Fruit fly (Drosophila melanogaster) whole organism, prepupa: Measurements from ENCODE around the gene CG34132.
A peak's percentile ranks its signal among the peaks of the same experiment; 100 is the strongest.

ENCODE experiments used
- Blimp-1 ChIP-seq: fragments of 200-800 bp; sonication (Bioruptor generic); optimal IDR thresholded peaks from 3 replicates; lab custom pipeline; 2017; ENCODE audit warnings: missing biosample characterization, missing genetic modification characterization, mild to moderate bottlenecking, moderate library complexity, missing genetic modification reagents
- CG10669 ChIP-seq: fragments of 200-800 bp; sonication (Bioruptor generic); optimal IDR thresholded peaks from 3 replicates; lab custom pipeline; 2018; ENCODE audit warnings: missing biosample characterization, mild to moderate bottlenecking, missing genetic modification characterization, moderate library complexity
- CG11294 ChIP-seq: fragments of 200-800 bp; sonication (Bioruptor generic); IDR thresholded peaks from 2 replicates; pipeline ENCODE4 v1.3.6; 2022; ENCODE audit warnings: missing biosample characterization, missing genetic modification characterization
- CG11762 ChIP-seq: fragments of 200-800 bp; sonication (Bioruptor generic); optimal IDR thresholded peaks from 3 replicates; lab custom pipeline; 2016; ENCODE audit warnings: missing biosample characterization, missing genetic modification characterization; ENCODE audit not compliant: insufficient read depth
- CG11902 ChIP-seq: fragments of 200-800 bp; sonication (Bioruptor generic); optimal IDR thresholded peaks from 3 replicates; lab custom pipeline; 2016; ENCODE audit warnings: missing biosample characterization, missing genetic modification characterization
- CG15336 ChIP-seq: fragments of 200-800 bp; sonication (Bioruptor generic); IDR thresholded peaks from 2 replicates; pipeline ENCODE4 v1.3.6; 2022; ENCODE audit warnings: missing biosample characterization, missing genetic modification characterization
- CG1621 ChIP-seq: fragments of 200-800 bp; sonication (Bioruptor generic); optimal IDR thresholded peaks from 3 replicates; lab custom pipeline; 2018; ENCODE audit warnings: missing biosample characterization, mild to moderate bottlenecking, missing genetic modification characterization
- CG16779 ChIP-seq: fragments of 200-800 bp; sonication (Bioruptor generic); optimal IDR thresholded peaks from 3 replicates; lab custom pipeline; 2017; ENCODE audit warnings: missing biosample characterization, mild to moderate bottlenecking, missing genetic modification characterization
- CG3032 ChIP-seq: fragments of 200-800 bp; optimal IDR thresholded peaks from 2 replicates; lab custom pipeline; 2019; ENCODE audit warnings: missing biosample characterization, mild to moderate bottlenecking, missing genetic modification characterization, moderate library complexity
- CG31627 ChIP-seq: fragments of 200-800 bp; sonication (Bioruptor generic); optimal IDR thresholded peaks from 3 replicates; lab custom pipeline; 2016; ENCODE audit warnings: missing biosample characterization, missing genetic modification characterization
- CG3919 ChIP-seq: fragments of 200-800 bp; sonication (Bioruptor generic); optimal IDR thresholded peaks from 3 replicates; lab custom pipeline; 2016; ENCODE audit warnings: missing biosample characterization, missing genetic modification characterization
- CG4318 ChIP-seq: fragments of 200-800 bp; sonication (Bioruptor generic); optimal IDR thresholded peaks from 3 replicates; lab custom pipeline; 2017; ENCODE audit warnings: missing biosample characterization, mild to moderate bottlenecking, missing genetic modification characterization
- CG6276 ChIP-seq: fragments of 200-800 bp; sonication (Bioruptor generic); optimal IDR thresholded peaks from 2 replicates; lab custom pipeline; 2017; ENCODE audit warnings: missing biosample characterization, mild to moderate bottlenecking, missing genetic modification characterization
- CG6792 ChIP-seq: fragments of 200-800 bp; sonication (Bioruptor generic); optimal IDR thresholded peaks from 3 replicates; lab custom pipeline; 2016; ENCODE audit warnings: missing biosample characterization, missing genetic modification characterization
- CG6808 ChIP-seq: fragments of 200-800 bp; sonication (Bioruptor generic); optimal IDR thresholded peaks from 3 replicates; lab custom pipeline; 2017; ENCODE audit warnings: missing biosample characterization, missing genetic modification characterization, mild to moderate bottlenecking, moderate library complexity, missing genetic modification reagents
- CG6854 ChIP-seq: fragments of 200-800 bp; sonication (Bioruptor generic); optimal IDR thresholded peaks from 2 replicates; lab custom pipeline; 2017; ENCODE audit warnings: missing biosample characterization, mild to moderate bottlenecking, missing genetic modification characterization
- CG7368 ChIP-seq: fragments of 200-800 bp; sonication (Bioruptor generic); optimal IDR thresholded peaks from 3 replicates; lab custom pipeline; 2016; ENCODE audit warnings: missing biosample characterization, missing genetic modification characterization
- CG8319 ChIP-seq: fragments of 200-800 bp; sonication (Bioruptor generic); optimal IDR thresholded peaks from 3 replicates; lab custom pipeline; 2016; ENCODE audit warnings: missing biosample characterization, missing genetic modification characterization
- CG8632 ChIP-seq: fragments of 200-800 bp; sonication (Bioruptor generic); optimal IDR thresholded peaks from 3 replicates; lab custom pipeline; 2016; ENCODE audit warnings: missing biosample characterization, missing genetic modification characterization
- CG9139 ChIP-seq: fragments of 200-800 bp; sonication (Bioruptor generic); optimal IDR thresholded peaks from 3 replicates; lab custom pipeline; 2017; ENCODE audit warnings: missing biosample characterization, mild to moderate bottlenecking, missing genetic modification characterization
- Eip75B ChIP-seq: fragments of 200-800 bp; sonication (Bioruptor generic); optimal IDR thresholded peaks from 3 replicates; lab custom pipeline; 2016; ENCODE audit warnings: missing biosample characterization, missing genetic modification characterization
- Eip93F ChIP-seq: fragments of 200-800 bp; sonication (Bioruptor generic); optimal IDR thresholded peaks from 2 replicates; lab custom pipeline; 2016; ENCODE audit warnings: missing biosample characterization, mild to moderate bottlenecking, missing genetic modification characterization
- Ets96B ChIP-seq: fragments of 200-800 bp; optimal IDR thresholded peaks from 2 replicates; lab custom pipeline; 2019; ENCODE audit warnings: missing biosample characterization, mild to moderate bottlenecking, missing genetic modification characterization, moderate library complexity
- Gug ChIP-seq: fragments of 200-800 bp; sonication (Bioruptor generic); IDR thresholded peaks from 2 replicates; pipeline ENCODE4 v1.3.6; 2022; ENCODE audit warnings: missing biosample characterization, missing genetic modification characterization
- Hr38 ChIP-seq: sonication (Bioruptor generic); optimal IDR thresholded peaks from 2 replicates; lab custom pipeline; 2016; ENCODE audit warnings: missing biosample characterization, missing genetic modification characterization
- Hr39 ChIP-seq: fragments of 200-800 bp; sonication (Bioruptor generic); optimal IDR thresholded peaks from 2 replicates; lab custom pipeline; 2016; ENCODE audit warnings: missing biosample characterization, missing genetic modification characterization
- Hr4 ChIP-seq: fragments of 200-800 bp; sonication (Bioruptor generic); optimal IDR thresholded peaks from 3 replicates; lab custom pipeline; 2016; ENCODE audit warnings: missing biosample characterization, missing genetic modification characterization
- Lpt ChIP-seq: fragments of 200-800 bp; sonication (Bioruptor generic); optimal IDR thresholded peaks from 3 replicates; lab custom pipeline; 2016; ENCODE audit warnings: missing biosample characterization, missing genetic modification characterization
- Met ChIP-seq: fragments of 200-800 bp; sonication (Bioruptor generic); optimal IDR thresholded peaks from 3 replicates; lab custom pipeline; 2016; ENCODE audit warnings: missing biosample characterization, missing genetic modification characterization
- OdsH ChIP-seq: fragments of 200-800 bp; sonication (Bioruptor generic); optimal IDR thresholded peaks from 3 replicates; lab custom pipeline; 2016; ENCODE audit warnings: missing biosample characterization, missing genetic modification characterization
- Smox ChIP-seq: fragments of 200-800 bp; sonication (Bioruptor generic); optimal IDR thresholded peaks from 3 replicates; lab custom pipeline; 2016; ENCODE audit warnings: missing biosample characterization, missing genetic modification characterization
- Sox102F ChIP-seq: fragments of 200-800 bp; sonication (Bioruptor generic); optimal IDR thresholded peaks from 2 replicates; lab custom pipeline; 2016; ENCODE audit warnings: missing biosample characterization, mild to moderate bottlenecking, missing genetic modification characterization
- Sox15 ChIP-seq: fragments of 200-800 bp; sonication (Bioruptor generic); optimal IDR thresholded peaks from 3 replicates; lab custom pipeline; 2016; ENCODE audit warnings: missing biosample characterization, missing genetic modification characterization
- acj6 ChIP-seq: fragments of 200-800 bp; sonication (Bioruptor generic); optimal IDR thresholded peaks from 3 replicates; lab custom pipeline; 2016; ENCODE audit warnings: missing biosample characterization, missing genetic modification characterization
- cyc ChIP-seq: fragments of 200-800 bp; sonication (Bioruptor generic); optimal IDR thresholded peaks from 3 replicates; lab custom pipeline; 2016; ENCODE audit warnings: missing biosample characterization, missing genetic modification characterization
- eg ChIP-seq: fragments of 200-800 bp; sonication (Bioruptor generic); IDR thresholded peaks from 3 replicates; pipeline ENCODE4 v1.3.6; 2022; ENCODE audit warnings: missing biosample characterization, missing genetic modification characterization
- fd59A ChIP-seq: fragments of 200-800 bp; sonication (Bioruptor generic); optimal IDR thresholded peaks from 2 replicates; lab custom pipeline; 2017; ENCODE audit warnings: missing biosample characterization, mild to moderate bottlenecking, missing genetic modification characterization, missing genetic modification reagents
- fd85E ChIP-seq: fragments of 200-800 bp; sonication (Bioruptor generic); optimal IDR thresholded peaks from 3 replicates; lab custom pipeline; 2016; ENCODE audit warnings: missing biosample characterization, missing genetic modification characterization
- fkh ChIP-seq: fragments of 200-800 bp; sonication (Bioruptor generic); optimal IDR thresholded peaks from 3 replicates; lab custom pipeline; 2017; ENCODE audit warnings: missing biosample characterization, mild to moderate bottlenecking, missing genetic modification characterization, moderate library complexity
- lz ChIP-seq: fragments of 200-800 bp; sonication (Bioruptor generic); optimal IDR thresholded peaks from 3 replicates; lab custom pipeline; 2016; ENCODE audit warnings: missing biosample characterization, missing genetic modification characterization
- net ChIP-seq: fragments of 200-800 bp; sonication (Bioruptor generic); optimal IDR thresholded peaks from 3 replicates; lab custom pipeline; 2016; ENCODE audit warnings: missing biosample characterization, missing genetic modification characterization
- pdm3 ChIP-seq: fragments of 200-800 bp; sonication (Bioruptor generic); optimal IDR thresholded peaks from 3 replicates; lab custom pipeline; 2016; ENCODE audit warnings: missing biosample characterization, missing genetic modification characterization
- salr ChIP-seq, 2 experiments: fragments of 200-800 bp; sonication (Bioruptor generic); optimal IDR thresholded peaks; 3 replicates each; lab custom pipeline; 2016 to 2018; ENCODE audit warnings: missing biosample characterization in 2 of 2, missing genetic modification characterization in 2 of 2, mild to moderate bottlenecking in 1 of 2
- spab ChIP-seq: fragments of 200-800 bp; sonication (Bioruptor generic); optimal IDR thresholded peaks from 2 replicates; lab custom pipeline; 2017; ENCODE audit warnings: missing biosample characterization, mild to moderate bottlenecking, missing genetic modification characterization, missing genetic modification reagents
- ss ChIP-seq, 2 experiments: fragments of 200-800 bp; sonication (Bioruptor generic); optimal IDR thresholded peaks; 2 replicates in 1 of 2; 3 replicates in 1 of 2; lab custom pipeline; 2017 to 2018; ENCODE audit warnings: mild to moderate bottlenecking in 2 of 2, missing biosample characterization in 2 of 2, missing genetic modification characterization in 2 of 2, moderate library complexity in 1 of 2
- svp ChIP-seq: fragments of 200-800 bp; sonication (Bioruptor generic); peaks from one replicate; lab custom pipeline; 2016; ENCODE audit warnings: missing biosample characterization, missing genetic modification characterization
- topi ChIP-seq: fragments of 200-800 bp; sonication (Bioruptor generic); optimal IDR thresholded peaks from 3 replicates; lab custom pipeline; 2016; ENCODE audit warnings: missing biosample characterization, missing genetic modification characterization
- vri ChIP-seq: fragments of 200-800 bp; sonication (Bioruptor generic); optimal IDR thresholded peaks from 3 replicates; lab custom pipeline; 2016; ENCODE audit warnings: missing biosample characterization, mild to moderate bottlenecking, missing genetic modification characterization

CG34132 gene

dm6 chr2L:7916368-7916767 lies 31.1 kb downstream of the CG34132 start (continued):
- TF ChIP-seq CG6276 (GFP tag; lab: Kevin White, UChicago) (peak; percentile 46), cyc (peak; percentile 86), CG31627 (GFP tag; lab: Kevin White, UChicago) (peak; percentile 97), Smox (GFP tag; lab: Kevin White, UChicago) (peak; percentile 93), Ets96B (tag; lab: Kevin White, UChicago) (peak; percentile 78), Sox15 (GFP tag; lab: Kevin White, UChicago) (peak; percentile 95), CG6792 (peak; percentile 96), OdsH (peak; percentile 95), CG1621 (tag; lab: Kevin White, UChicago) (peak; percentile 93), ss (GFP tag; optimal IDR thresholded peaks at IDR 0.05; lab: Kevin White, UChicago) (peak; percentile 54 to 78), eg (GFP tag; lab: Robert Waterston, UW) (peak; percentile 87), CG4318 (GFP tag; lab: Kevin White, UChicago) (peak; percentile 76), Blimp-1 (GFP tag; lab: Kevin White, UChicago) (peak; percentile 53), CG8632 (peak; percentile 93), net (GFP tag; lab: Kevin White, UChicago) (peak; percentile 88), Gug (GFP tag; lab: Robert Waterston, UW) (peak; percentile 72), fkh (GFP tag; lab: Kevin White, UChicago) (no peak), Hr4 (peak; percentile 82), acj6 (peak; percentile 97), salr (GFP tag; optimal IDR thresholded peaks at IDR 0.05; lab: Kevin White, UChicago) (peak; percentile 74 to 90), spab (GFP tag; lab: Kevin White, UChicago) (peak; percentile 67), Sox102F (GFP tag; lab: Kevin White, UChicago) (peak; percentile 89), Eip93F (peak; percentile 78), lz (GFP tag; lab: Kevin White, UChicago) (peak; percentile 95), pdm3 (GFP tag; lab: Kevin White, UChicago) (peak; percentile 91), CG10669 (peak; percentile 67), CG11762 (GFP tag; lab: Kevin White, UChicago) (peak; percentile 48), CG15336 (GFP tag; lab: Robert Waterston, UW) (peak; percentile 93), CG3919 (GFP tag; lab: Kevin White, UChicago) (peak; percentile 78), Met (peak; percentile 93)

- TF ChIP-seq CG3032 (tag; lab: Kevin White, UChicago) = no peak
- TF ChIP-seq CG8319 (GFP tag; lab: Kevin White, UChicago) = no peak
- TF ChIP-seq CG10669 = no peak
- no peak for TF ChIP-seq CG3919 (GFP tag; lab: Kevin White, UChicago)
- no peak for TF ChIP-seq CG1621 (tag; lab: Kevin White, UChicago)
- no peak for TF ChIP-seq vri
- TF ChIP-seq fkh (GFP tag; lab: Kevin White, UChicago) = no peak
- no peak for TF ChIP-seq CG16779 (tag; lab: Kevin White, UChicago)
- peak; percentile 21 for TF ChIP-seq Lpt (GFP tag; lab: Kevin White, UChicago)
- TF ChIP-seq Hr4 = peak; percentile 70
- no peak for TF ChIP-seq fd59A (GFP tag; lab: Kevin White, UChicago)
- no peak for TF ChIP-seq svp (GFP tag; lab: Kevin White, UChicago)
- TF ChIP-seq Sox15 (GFP tag; lab: Kevin White, UChicago) = no peak
- no peak for TF ChIP-seq Hr38 (GFP tag; lab: Kevin White, UChicago)
- TF ChIP-seq fd85E (GFP tag; lab: Kevin White, UChicago) = no peak
- TF ChIP-seq Sox102F (GFP tag; lab: Kevin White, UChicago) = no peak
- TF ChIP-seq Blimp-1 (GFP tag; lab: Kevin White, UChicago) = no peak
- no peak for TF ChIP-seq CG7368
- TF ChIP-seq topi = no peak
- TF ChIP-seq CG6808 = no peak
- TF ChIP-seq ss (GFP tag; optimal IDR thresholded peaks at IDR 0.05; lab: Kevin White, UChicago) = no peak
- TF ChIP-seq eg (GFP tag; lab: Robert Waterston, UW) = peak; percentile 65; the same call in 2 of the 3 replicates
- TF ChIP-seq salr (GFP tag; optimal IDR thresholded peaks at IDR 0.05; lab: Kevin White, UChicago) = peak in 1 of 2 experiments; percentile 11
- peak; percentile 1 for TF ChIP-seq lz (GFP tag; lab: Kevin White, UChicago)
- no peak for TF ChIP-seq Eip93F
- TF ChIP-seq CG11762 (GFP tag; lab: Kevin White, UChicago) = no peak
- no peak for TF ChIP-seq CG6854 (GFP tag; lab: Kevin White, UChicago)
- 0 out of 2 replicates have a peak, but pooled peaks have one; percentile 33 for TF ChIP-seq CG11294 (GFP tag; lab: Robert Waterston, UW)
- peak; percentile 82 for TF ChIP-seq CG15336 (GFP tag; lab: Robert Waterston, UW)
- TF ChIP-seq Eip75B (GFP tag; lab: Kevin White, UChicago) = no peak
- TF ChIP-seq CG11902 (GFP tag; lab: Kevin White, UChicago) = no peak
- TF ChIP-seq CG9139 (GFP tag; lab: Kevin White, UChicago) = no peak
- no peak for TF ChIP-seq Hr39 (GFP tag; lab: Kevin White, UChicago)
- TF ChIP-seq OdsH = peak; percentile 39
These were observed 33.5 kb downstream of the CG34132 start for dm6 chr2L:7918770-7919169.
